Worm (Caenorhabditis elegans) whole organism, L2 larva: ENCODE results near the gene rei-2.

Experiments
- C34F6.9 ChIP-seq: fragments of 150-350 bp; optimal IDR thresholded peaks from 2 replicates; lab custom pipeline; 2014; ENCODE audit warnings: missing biosample characterization, missing genetic modification characterization
- F13H6.1 ChIP-seq: sonication (generic microtip); optimal IDR thresholded peaks from 2 replicates; lab custom pipeline; 2016; ENCODE audit warnings: missing genetic modification characterization, missing compliant biosample characterization
- ZK546.5 ChIP-seq: sonication (generic microtip); optimal IDR thresholded peaks from 2 replicates; lab custom pipeline; 2017; ENCODE audit warnings: missing biosample characterization, missing genetic modification characterization
- alr-1 ChIP-seq: fragments of 150-350 bp; optimal IDR thresholded peaks from 2 replicates; lab custom pipeline; 2014; ENCODE audit warnings: missing biosample characterization, missing genetic modification characterization
- blmp-1 ChIP-seq: sonication (generic microtip); optimal IDR thresholded peaks from 2 replicates; lab custom pipeline; 2017; ENCODE audit warnings: missing genetic modification characterization, mild to moderate bottlenecking, missing compliant biosample characterization, antibody characterized with exemption, moderate library complexity; ENCODE audit not compliant: insufficient read depth
- ceh-82 ChIP-seq: fragments of 150-350 bp; optimal IDR thresholded peaks from 2 replicates; lab custom pipeline; 2014; ENCODE audit warnings: missing biosample characterization, missing genetic modification characterization
- crh-2 ChIP-seq: sonication (generic microtip); optimal IDR thresholded peaks from 2 replicates; lab custom pipeline; 2017; ENCODE audit warnings: missing biosample characterization, missing genetic modification characterization
- dmd-4 ChIP-seq: sonication (generic microtip); optimal IDR thresholded peaks from 2 replicates; lab custom pipeline; 2017; ENCODE audit warnings: missing biosample characterization, missing genetic modification characterization
- egl-27 ChIP-seq: sonication (generic microtip); optimal IDR thresholded peaks from 3 replicates; lab custom pipeline; 2017; ENCODE audit warnings: missing biosample characterization, missing genetic modification reagents, missing genetic modification characterization
- elt-1 ChIP-seq: fragments of 150-350 bp; optimal IDR thresholded peaks from 2 replicates; lab custom pipeline; 2014; ENCODE audit warnings: missing biosample characterization, missing genetic modification characterization
- elt-3 ChIP-seq: sonication (generic microtip); optimal IDR thresholded peaks from 2 replicates; lab custom pipeline; 2017; ENCODE audit warnings: missing biosample characterization, missing genetic modification characterization
- fos-1 ChIP-seq: fragments of 150-350 bp; optimal IDR thresholded peaks from 2 replicates; lab custom pipeline; 2014; ENCODE audit warnings: missing biosample characterization, missing genetic modification characterization
- gmeb-1 ChIP-seq: fragments of 150-350 bp; optimal IDR thresholded peaks from 2 replicates; lab custom pipeline; 2014; ENCODE audit warnings: missing biosample characterization, missing genetic modification characterization
- lin-11 ChIP-seq: fragments of 150-350 bp; sonication (generic microtip); optimal IDR thresholded peaks from 2 replicates; lab custom pipeline; 2014; ENCODE audit warnings: missing biosample characterization, missing genetic modification characterization, inconsistent platforms, mixed read lengths
- lin-13 ChIP-seq: fragments of 150-350 bp; optimal IDR thresholded peaks from 2 replicates; lab custom pipeline; 2014; ENCODE audit warnings: missing biosample characterization, missing genetic modification reagents, missing genetic modification characterization
- lin-39 ChIP-seq: fragments of 150-350 bp; optimal IDR thresholded peaks from 2 replicates; lab custom pipeline; 2014; ENCODE audit warnings: missing biosample characterization, missing genetic modification reagents, missing genetic modification characterization
- lsy-2 ChIP-seq, 2 experiments: fragments of 150-350 bp in 1 of 2; sonication (generic microtip) in 1 of 2; optimal IDR thresholded peaks; 2 replicates each; lab custom pipeline; 2014 to 2017; ENCODE audit warnings: missing biosample characterization in 2 of 2, missing genetic modification characterization in 2 of 2
- mab-5 ChIP-seq: fragments of 150-350 bp; optimal IDR thresholded peaks from 2 replicates; lab custom pipeline; 2014; ENCODE audit warnings: missing biosample characterization, missing genetic modification characterization
- mbf-1 ChIP-seq: sonication (generic microtip); optimal IDR thresholded peaks from 2 replicates; lab custom pipeline; 2017; ENCODE audit warnings: missing biosample characterization, missing genetic modification characterization
- mdl-1 ChIP-seq, 2 experiments: fragments of 150-350 bp in 1 of 2; sonication (generic microtip) in 1 of 2; optimal IDR thresholded peaks; 2 replicates each; lab custom pipeline; 2017; ENCODE audit warnings: missing biosample characterization in 2 of 2, missing genetic modification characterization in 2 of 2
- nhr-10 ChIP-seq: sonication (generic microtip); optimal IDR thresholded peaks from 2 replicates; lab custom pipeline; 2017; ENCODE audit warnings: missing biosample characterization, missing genetic modification characterization
- nhr-11 ChIP-seq: fragments of 150-350 bp; optimal IDR thresholded peaks from 2 replicates; lab custom pipeline; 2014; ENCODE audit warnings: missing biosample characterization, missing genetic modification characterization
- nhr-12 ChIP-seq: fragments of 150-350 bp; optimal IDR thresholded peaks from 2 replicates; lab custom pipeline; 2014; ENCODE audit warnings: missing biosample characterization, missing genetic modification characterization
- nhr-129 ChIP-seq: fragments of 150-350 bp; optimal IDR thresholded peaks from 2 replicates; lab custom pipeline; 2014; ENCODE audit warnings: missing biosample characterization, missing genetic modification characterization
- nhr-21 ChIP-seq: fragments of 150-350 bp; optimal IDR thresholded peaks from 2 replicates; lab custom pipeline; 2014; ENCODE audit warnings: missing biosample characterization, missing genetic modification characterization
- nhr-237 ChIP-seq: fragments of 150-350 bp; optimal IDR thresholded peaks from 2 replicates; lab custom pipeline; 2014; ENCODE audit warnings: missing biosample characterization, missing genetic modification characterization
- nhr-25 ChIP-seq: fragments of 150-350 bp; sonication (generic microtip); optimal IDR thresholded peaks from 3 replicates; lab custom pipeline; 2014; ENCODE audit warnings: missing biosample characterization, missing genetic modification characterization
- nhr-6 ChIP-seq: fragments of 150-350 bp; optimal IDR thresholded peaks from 2 replicates; lab custom pipeline; 2014; ENCODE audit warnings: missing biosample characterization, missing genetic modification characterization
- nhr-77 ChIP-seq: fragments of 150-350 bp; optimal IDR thresholded peaks from 2 replicates; lab custom pipeline; 2014; ENCODE audit warnings: missing biosample characterization, missing genetic modification characterization
- peb-1 ChIP-seq: fragments of 150-350 bp; optimal IDR thresholded peaks from 2 replicates; lab custom pipeline; 2014; ENCODE audit warnings: missing biosample characterization, missing genetic modification characterization
- sem-4 ChIP-seq: fragments of 150-350 bp; optimal IDR thresholded peaks from 2 replicates; lab custom pipeline; 2014; ENCODE audit warnings: missing biosample characterization, missing genetic modification reagents, missing genetic modification characterization
- sma-3 ChIP-seq: sonication (generic microtip); optimal IDR thresholded peaks from 2 replicates; lab custom pipeline; 2016; ENCODE audit warnings: missing genetic modification reagents, missing genetic modification characterization, missing compliant biosample characterization
- sma-9 ChIP-seq, 2 experiments: fragments of 150-350 bp in 1 of 2; sonication (generic microtip) in 1 of 2; optimal IDR thresholded peaks; 2 replicates each; lab custom pipeline; 2014 to 2016; ENCODE audit warnings: missing genetic modification characterization in 2 of 2, mild to moderate bottlenecking in 1 of 2, missing biosample characterization in 1 of 2, missing compliant biosample characterization in 1 of 2, missing genetic modification reagents in 1 of 2, moderate library complexity in 1 of 2
- snpc-4 ChIP-seq: fragments of 150-350 bp; optimal IDR thresholded peaks from 2 replicates; lab custom pipeline; 2014; ENCODE audit warnings: missing biosample characterization, missing genetic modification characterization
- unc-39 ChIP-seq: fragments of 150-350 bp; optimal IDR thresholded peaks from 2 replicates; lab custom pipeline; 2014; ENCODE audit warnings: missing biosample characterization, missing genetic modification characterization
- unc-55 ChIP-seq: fragments of 150-350 bp; sonication (generic microtip); optimal IDR thresholded peaks from 3 replicates; lab custom pipeline; 2014; ENCODE audit warnings: missing biosample characterization, missing genetic modification reagents, missing genetic modification characterization
- unc-62 ChIP-seq: fragments of 150-350 bp; optimal IDR thresholded peaks from 2 replicates; lab custom pipeline; 2014; ENCODE audit warnings: missing biosample characterization, missing genetic modification reagents, missing genetic modification characterization
- zag-1 ChIP-seq: fragments of 150-350 bp; optimal IDR thresholded peaks from 2 replicates; lab custom pipeline; 2014; ENCODE audit warnings: missing biosample characterization, missing genetic modification characterization
- ztf-1 ChIP-seq: fragments of 200-800 bp; sonication (Bioruptor generic); conservative IDR thresholded peaks from 2 replicates; pipeline ENCODE4 v1.3.6; 2022; ENCODE audit warnings: missing genetic modification characterization, missing compliant biosample characterization
- ztf-11 ChIP-seq: sonication (generic microtip); optimal IDR thresholded peaks from 2 replicates; lab custom pipeline; 2017; ENCODE audit warnings: missing biosample characterization, missing genetic modification characterization
- ztf-4 ChIP-seq: fragments of 150-350 bp; optimal IDR thresholded peaks from 2 replicates; lab custom pipeline; 2014; ENCODE audit warnings: missing biosample characterization, missing genetic modification characterization

rei-2 gene

DNA sequence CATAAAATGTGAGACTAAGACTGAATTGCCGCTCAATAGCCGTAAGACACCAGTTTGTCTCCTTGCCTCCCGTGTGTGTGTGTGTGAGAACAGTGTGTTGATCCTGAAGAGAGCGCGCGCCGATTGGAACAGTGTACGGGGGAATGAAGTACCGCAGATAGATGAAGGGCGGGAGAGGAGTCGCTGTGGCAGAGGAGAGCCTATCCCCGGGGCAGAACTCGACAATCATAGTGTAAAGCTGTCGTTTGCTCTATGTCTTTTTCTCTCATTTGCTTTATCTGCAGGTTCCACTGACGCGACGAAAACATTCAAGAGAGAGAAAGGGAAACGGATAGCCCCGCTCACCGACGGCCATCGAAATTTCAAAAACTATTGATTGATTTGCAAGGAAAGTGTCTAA lies 6.0 kb downstream of the rei-2 start:
- TF ChIP-seq C34F6.9 (tag; lab: Kevin White, UChicago) (peak; percentile 6), F13H6.1 (tag; lab: Kevin White, UChicago) (peak; percentile 71), mdl-1 (tag; optimal IDR thresholded peaks at IDR 0.05; lab: Kevin White, UChicago) (no peak), sma-9 (GFP tag; optimal IDR thresholded peaks at IDR 0.05; lab: Kevin White, UChicago) (peak; percentile 48), sma-9 (tag; optimal IDR thresholded peaks at IDR 0.05; lab: Kevin White, UChicago) (no peak)
- TF ChIP-seq, all 48 proteins: peak for 3

- TF ChIP-seq elt-1 (tag; lab: Kevin White, UChicago) (no peak), ceh-82 (tag; lab: Kevin White, UChicago) (no peak), C34F6.9 (tag; lab: Kevin White, UChicago) (peak; percentile 9), sma-9 (GFP tag; optimal IDR thresholded peaks at IDR 0.05; lab: Kevin White, UChicago) (peak; percentile 50), sma-9 (tag; optimal IDR thresholded peaks at IDR 0.05; lab: Kevin White, UChicago) (no peak), nhr-129 (peak; percentile 48)
Observed at ce11 chrX:1080549-1080948, 7.4 kb downstream of the rei-2 start, which contains the start of gene pfn-3. Gene pfn-3 (minus strand): TSS chrX:1080649.

ce11 chrX:1072152-1072551 lies 15.8 kb downstream of the rei-2 start, which contains the start of gene lim-6:
Gene lim-6 (plus strand): TSS chrX:1072452.
- no peak for TF ChIP-seq nhr-25
- TF ChIP-seq unc-62 (GFP tag; lab: Kevin White, UChicago) = no peak
- no peak for TF ChIP-seq nhr-10 (tag; lab: Kevin White, UChicago)
- no peak for TF ChIP-seq ztf-11 (tag; lab: Kevin White, UChicago)
- no peak for TF ChIP-seq nhr-6 (tag; lab: Kevin White, UChicago)
- TF ChIP-seq dmd-4 (tag; lab: Kevin White, UChicago) = no peak
- TF ChIP-seq elt-1 (tag; lab: Kevin White, UChicago) = no peak

DNA sequence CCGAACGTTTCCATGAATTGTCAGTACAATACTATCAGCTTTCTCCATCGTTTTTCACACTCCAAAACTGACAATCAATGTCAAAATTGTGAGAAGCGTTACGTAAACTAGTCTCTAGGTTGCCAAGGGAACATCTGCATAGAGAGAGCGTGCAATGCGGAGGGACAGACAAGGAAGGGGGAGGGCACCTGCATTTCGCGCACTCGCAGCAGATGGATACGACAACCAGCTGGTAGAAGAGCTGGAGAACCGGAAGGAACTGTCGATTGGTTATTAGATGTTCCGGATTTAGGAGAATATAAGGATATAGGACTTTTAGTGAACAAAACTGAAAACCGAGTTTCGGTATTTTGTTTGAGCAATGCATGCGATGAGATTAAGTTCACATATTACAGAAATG lies 19.0 kb downstream of the rei-2 start, which contains the start of gene mksr-1:
TSS of gene mksr-1 (minus strand) at position 144 of the 400 bp plus-strand sequence.
- TF ChIP-seq sem-4 (tag; lab: Kevin White, UChicago) (no peak), nhr-77 (no peak), nhr-6 (tag; lab: Kevin White, UChicago) (no peak), mbf-1 (tag; lab: Kevin White, UChicago) (no peak), C34F6.9 (tag; lab: Kevin White, UChicago) (no peak), nhr-237 (no peak), blmp-1 (tag; lab: Kevin White, UChicago) (no peak), egl-27 (tag; lab: Kevin White, UChicago) (no peak), elt-3 (tag; lab: Kevin White, UChicago) (no peak), lin-39 (tag; lab: Kevin White, UChicago) (no peak), alr-1 (tag; lab: Kevin White, UChicago) (no peak), sma-9 (GFP tag; optimal IDR thresholded peaks at IDR 0.05; lab: Kevin White, UChicago) (no peak), sma-9 (tag; optimal IDR thresholded peaks at IDR 0.05; lab: Kevin White, UChicago) (no peak), peb-1 (tag; lab: Kevin White, UChicago) (no peak), nhr-10 (tag; lab: Kevin White, UChicago) (no peak), fos-1 (no peak)

- TF ChIP-seq sma-3 (GFP tag; lab: Kevin White, UChicago) (no peak), nhr-12 (tag; lab: Kevin White, UChicago) (no peak), elt-1 (tag; lab: Kevin White, UChicago) (no peak), F13H6.1 (tag; lab: Kevin White, UChicago) (peak; percentile 78), nhr-77 (no peak), ceh-82 (tag; lab: Kevin White, UChicago) (no peak), sma-9 (GFP tag; optimal IDR thresholded peaks at IDR 0.05; lab: Kevin White, UChicago) (peak; percentile 38), sma-9 (tag; optimal IDR thresholded peaks at IDR 0.05; lab: Kevin White, UChicago) (no peak), lin-13 (GFP tag; lab: Kevin White, UChicago) (peak; percentile 15), unc-55 (peak; percentile 83), nhr-129 (peak; percentile 61), nhr-10 (tag; lab: Kevin White, UChicago) (no peak), unc-39 (tag; lab: Kevin White, UChicago) (no peak), sem-4 (tag; lab: Kevin White, UChicago) (peak; percentile 6), ZK546.5 (no peak), nhr-21 (no peak), unc-62 (GFP tag; lab: Kevin White, UChicago) (no peak), lin-39 (tag; lab: Kevin White, UChicago) (no peak), alr-1 (tag; lab: Kevin White, UChicago) (no peak), zag-1 (tag; lab: Kevin White, UChicago) (peak; percentile 76), snpc-4 (tag; lab: Kevin White, UChicago) (peak; percentile 31), egl-27 (tag; lab: Kevin White, UChicago) (no peak), C34F6.9 (tag; lab: Kevin White, UChicago) (peak; percentile 67), ztf-4 (tag; lab: Kevin White, UChicago) (no peak), nhr-11 (tag; lab: Kevin White, UChicago) (no peak), crh-2 (tag; lab: Kevin White, UChicago) (peak; percentile 38), mdl-1 (tag; optimal IDR thresholded peaks at IDR 0.05; lab: Kevin White, UChicago) (peak in 1 of 2 experiments; percentile 62), gmeb-1 (tag; lab: Kevin White, UChicago) (no peak), mab-5 (peak; percentile 59), lin-11 (peak; percentile 11), lsy-2 (tag; optimal IDR thresholded peaks at IDR 0.05; lab: Kevin White, UChicago) (peak; percentile 9 to 56), ztf-1 (no peak), ztf-11 (tag; lab: Kevin White, UChicago) (no peak)
Observed at ce11 chrX:1064064-1064463, 23.9 kb downstream of the rei-2 start.
